Worm (Caenorhabditis elegans) whole organism, L1 larva: ENCODE measurements around the gene ZK180.7.
A peak's percentile ranks its signal among the peaks of the same experiment; 100 is the strongest.

Experiments
- C34B4.2 ChIP-seq: sonication (generic microtip); optimal IDR thresholded peaks from 2 replicates; lab custom pipeline; 2017; ENCODE audit warnings: mild to moderate bottlenecking, missing genetic modification characterization, missing compliant biosample characterization
- aly-2 ChIP-seq: fragments of 150-350 bp; optimal IDR thresholded peaks from 2 replicates; lab custom pipeline; 2014; ENCODE audit warnings: missing biosample characterization, missing genetic modification characterization
- blmp-1 ChIP-seq: fragments of 150-350 bp; optimal IDR thresholded peaks from 2 replicates; lab custom pipeline; 2014; ENCODE audit warnings: missing biosample characterization, missing genetic modification characterization
- ceh-63 ChIP-seq: fragments of 200-800 bp; sonication (Bioruptor generic); optimal IDR thresholded peaks from 2 replicates; lab custom pipeline; 2018; ENCODE audit warnings: mild to moderate bottlenecking, missing genetic modification characterization, missing compliant biosample characterization
- ceh-82 ChIP-seq, 3 experiments: fragments of 150-350 bp in 1 of 3; sonication (generic microtip) in 2 of 3; optimal IDR thresholded peaks; 2 replicates each; lab custom pipeline; 2014 to 2017; ENCODE audit warnings: missing biosample characterization in 3 of 3, missing genetic modification characterization in 3 of 3
- ceh-90 ChIP-seq: sonication (generic microtip); optimal IDR thresholded peaks from 2 replicates; lab custom pipeline; 2016; ENCODE audit warnings: missing genetic modification characterization, missing compliant biosample characterization
- efl-1 ChIP-seq, 4 experiments: fragments of 150-350 bp; optimal IDR thresholded peaks in 3 of 4; peaks in 1 of 4; 1 replicate in 1 of 4; 2 replicates in 3 of 4; lab custom pipeline; 2014; ENCODE audit warnings: missing biosample characterization in 2 of 4, missing genetic modification characterization in 2 of 4, missing genetic modification reagents in 2 of 4
- efl-3 ChIP-seq: fragments of 200-800 bp; sonication (Bioruptor generic); optimal IDR thresholded peaks from 2 replicates; lab custom pipeline; 2018; ENCODE audit warnings: mild to moderate bottlenecking, missing genetic modification characterization, missing compliant biosample characterization
- fkh-10 ChIP-seq: sonication (generic microtip); optimal IDR thresholded peaks from 2 replicates; lab custom pipeline; 2017; ENCODE audit warnings: missing biosample characterization, missing genetic modification reagents, missing genetic modification characterization
- fkh-4 ChIP-seq: sonication (generic microtip); optimal IDR thresholded peaks from 2 replicates; lab custom pipeline; 2016; ENCODE audit warnings: missing compliant biosample characterization, missing genetic modification characterization, borderline replicate concordance
- fkh-8 ChIP-seq: sonication (generic microtip); optimal IDR thresholded peaks from 2 replicates; lab custom pipeline; 2016; ENCODE audit warnings: mild to moderate bottlenecking, missing genetic modification characterization, missing compliant biosample characterization
- grh-1 ChIP-seq: fragments of 200-800 bp; sonication (Bioruptor generic); IDR thresholded peaks from 2 replicates; pipeline ENCODE4 v1.3.6; 2022; ENCODE audit warnings: missing genetic modification reagents, missing genetic modification characterization, missing compliant biosample characterization
- hlh-17 ChIP-seq: fragments of 200-800 bp; sonication (Bioruptor generic); optimal IDR thresholded peaks from 2 replicates; lab custom pipeline; 2018; ENCODE audit warnings: missing genetic modification characterization, mild to moderate bottlenecking, missing compliant biosample characterization, moderate library complexity, borderline replicate concordance
- lin-15B ChIP-seq: fragments of 150-350 bp; sonication (generic microtip); optimal IDR thresholded peaks from 3 replicates; lab custom pipeline; 2014; ENCODE audit warnings: missing biosample characterization, missing genetic modification characterization
- lir-3 ChIP-seq: sonication (generic microtip); optimal IDR thresholded peaks from 2 replicates; lab custom pipeline; 2016; ENCODE audit warnings: mild to moderate bottlenecking, missing genetic modification characterization, moderate library complexity, missing compliant biosample characterization; ENCODE audit not compliant: poor library complexity
- mdl-1 ChIP-seq, 2 experiments: fragments of 150-350 bp; optimal IDR thresholded peaks; 2 replicates each; lab custom pipeline; 2014 to 2017; ENCODE audit warnings: missing biosample characterization in 2 of 2, missing genetic modification characterization in 2 of 2, inconsistent platforms in 1 of 2
- mef-2 ChIP-seq: fragments of 150-350 bp; optimal IDR thresholded peaks from 2 replicates; lab custom pipeline; 2014; ENCODE audit warnings: missing biosample characterization, missing genetic modification characterization
- mep-1 ChIP-seq: fragments of 150-350 bp; optimal IDR thresholded peaks from 2 replicates; lab custom pipeline; 2014; ENCODE audit warnings: missing biosample characterization, missing genetic modification characterization
- nhr-11 ChIP-seq: fragments of 150-350 bp; optimal IDR thresholded peaks from 2 replicates; lab custom pipeline; 2014; ENCODE audit warnings: missing biosample characterization, missing genetic modification characterization
- nhr-12 ChIP-seq: sonication (generic microtip); optimal IDR thresholded peaks from 2 replicates; lab custom pipeline; 2017; ENCODE audit warnings: missing biosample characterization, missing genetic modification characterization
- nhr-19 ChIP-seq: fragments of 200-800 bp; sonication (Bioruptor generic); conservative IDR thresholded peaks from 2 replicates; pipeline ENCODE4 v1.3.6; 2022; ENCODE audit warnings: missing genetic modification characterization, missing compliant biosample characterization
- nhr-47 ChIP-seq: sonication (generic microtip); optimal IDR thresholded peaks from 2 replicates; lab custom pipeline; 2016; ENCODE audit warnings: mild to moderate bottlenecking, missing genetic modification characterization, moderate library complexity, missing compliant biosample characterization
- nhr-71 ChIP-seq: sonication (generic microtip); optimal IDR thresholded peaks from 2 replicates; lab custom pipeline; 2016; ENCODE audit warnings: mild to moderate bottlenecking, missing genetic modification characterization, moderate library complexity, missing compliant biosample characterization
- nhr-85 ChIP-seq: sonication (generic microtip); peaks from one replicate; lab custom pipeline; 2016; ENCODE audit warnings: missing genetic modification characterization, inconsistent platforms, missing compliant biosample characterization
- rnt-1 ChIP-seq: sonication (generic microtip); optimal IDR thresholded peaks from 2 replicates; lab custom pipeline; 2016; ENCODE audit warnings: mild to moderate bottlenecking, missing genetic modification characterization, moderate library complexity, missing compliant biosample characterization
- skn-1 ChIP-seq: fragments of 150-350 bp; optimal IDR thresholded peaks from 2 replicates; lab custom pipeline; 2014; ENCODE audit warnings: missing biosample characterization, missing genetic modification characterization
- sptf-1 ChIP-seq: fragments of 150-350 bp; optimal IDR thresholded peaks from 2 replicates; lab custom pipeline; 2014; ENCODE audit warnings: missing biosample characterization, missing genetic modification characterization
- sup-37 ChIP-seq: fragments of 200-800 bp; sonication (Bioruptor generic); optimal IDR thresholded peaks from 2 replicates; lab custom pipeline; 2018; ENCODE audit warnings: mild to moderate bottlenecking, missing genetic modification characterization, missing compliant biosample characterization
- tbx-2 ChIP-seq: sonication (generic microtip); optimal IDR thresholded peaks from 2 replicates; lab custom pipeline; 2016; ENCODE audit warnings: missing genetic modification characterization, missing compliant biosample characterization
- unc-130 ChIP-seq: fragments of 150-350 bp; optimal IDR thresholded peaks from 2 replicates; lab custom pipeline; 2017; ENCODE audit warnings: missing biosample characterization, missing genetic modification characterization, inconsistent platforms
- unc-98 ChIP-seq: fragments of 200-800 bp; sonication (Bioruptor generic); IDR thresholded peaks from 2 replicates; pipeline ENCODE4 v1.3.6; 2022; ENCODE audit warnings: missing genetic modification characterization, missing compliant biosample characterization
- vab-15 ChIP-seq: sonication (generic microtip); optimal IDR thresholded peaks from 2 replicates; lab custom pipeline; 2017; ENCODE audit warnings: missing genotype, mild to moderate bottlenecking, missing genetic modification characterization, missing compliant biosample characterization

Gene ZK180.7

ce11 chrIV:4517066-4517465 is 26.7 kb downstream of the ZK180.7 start, which contains the start of gene ZK180.5:
TSS of gene ZK180.5 (minus strand) at chrIV:4517166.
- TF ChIP-seq unc-130 (tag; lab: Kevin White, UChicago) (no peak), efl-3 (no peak), ceh-90 (tag; lab: Kevin White, UChicago) (no peak), blmp-1 (tag; lab: Kevin White, UChicago) (peak; percentile 34), efl-1 (optimal IDR thresholded peaks at IDR 0.05; lab: Kevin White, UChicago) (no peak), efl-1 (GFP tag; optimal IDR thresholded peaks at IDR 0.05 in 1 of 2; lab: Kevin White, UChicago) (no peak)

- TF ChIP-seq blmp-1 (tag; lab: Kevin White, UChicago) = peak; percentile 98
- TF ChIP-seq nhr-11 (tag; lab: Kevin White, UChicago) = no peak
- no peak for TF ChIP-seq nhr-19
These were observed 27.8 kb downstream of the ZK180.7 start for ce11 chrIV:4518111-4518510.

- TF ChIP-seq grh-1 (no peak), sup-37 (GFP tag; lab: Kevin White, UChicago) (no peak), skn-1 (tag; lab: Kevin White, UChicago) (no peak), nhr-71 (tag; lab: Kevin White, UChicago) (no peak), sptf-1 (tag; lab: Kevin White, UChicago) (no peak), aly-2 (tag; lab: Kevin White, UChicago) (no peak), fkh-8 (tag; lab: Kevin White, UChicago) (no peak), vab-15 (tag; lab: Kevin White, UChicago) (no peak), tbx-2 (tag; lab: Kevin White, UChicago) (no peak), rnt-1 (tag; lab: Kevin White, UChicago) (no peak), nhr-11 (tag; lab: Kevin White, UChicago) (no peak), ceh-82 (tag; optimal IDR thresholded peaks at IDR 0.05; lab: Kevin White, UChicago) (no peak), mdl-1 (tag; optimal IDR thresholded peaks at IDR 0.05; lab: Kevin White, UChicago) (no peak), ceh-63 (GFP tag; lab: Kevin White, UChicago) (no peak), unc-98 (GFP tag; lab: Robert Waterston, UW) (no peak), lin-15B (tag; lab: Kevin White, UChicago) (no peak), blmp-1 (tag; lab: Kevin White, UChicago) (no peak), mef-2 (tag; lab: Kevin White, UChicago) (no peak)
These were observed 29.4 kb downstream of the ZK180.7 start for ce11 chrIV:4519714-4520113.

ce11 chrIV:4523461-4523860 is 33.1 kb downstream of the ZK180.7 start:
- TF ChIP-seq nhr-85 (tag; lab: Kevin White, UChicago) (peak; percentile 35), lir-3 (no peak)
- TF ChIP-seq, all 84 proteins: peak for 1

- TF ChIP-seq C34B4.2 (tag; lab: Kevin White, UChicago) = no peak
- TF ChIP-seq mep-1 (tag; lab: Kevin White, UChicago) = no peak
- no peak for TF ChIP-seq ceh-90 (tag; lab: Kevin White, UChicago)
- TF ChIP-seq nhr-12 (tag; lab: Kevin White, UChicago) = no peak
- TF ChIP-seq unc-130 (tag; lab: Kevin White, UChicago) = no peak
- no peak for TF ChIP-seq nhr-85 (tag; lab: Kevin White, UChicago)
- TF ChIP-seq lin-15B (tag; lab: Kevin White, UChicago) = no peak
- TF ChIP-seq nhr-47 (tag; lab: Kevin White, UChicago) = no peak
- no peak for TF ChIP-seq fkh-4 (tag; lab: Kevin White, UChicago)
- TF ChIP-seq mdl-1 (tag; optimal IDR thresholded peaks at IDR 0.05; lab: Kevin White, UChicago) = no peak
These were observed 34.6 kb downstream of the ZK180.7 start, which contains the start of gene ZK180.6 for ce11 chrIV:4524943-4525342. TSS of gene ZK180.6 (minus strand) at chrIV:4525043.

- no peak for TF ChIP-seq hlh-17 (GFP tag; lab: Kevin White, UChicago)
- peak; percentile 59 for TF ChIP-seq blmp-1 (tag; lab: Kevin White, UChicago)
- TF ChIP-seq fkh-10 = no peak
These were observed 35.7 kb downstream of the ZK180.7 start for ce11 chrIV:4526028-4526427.
